4 worm cellular contexts compared by ENCODE assay signal in the genomic region with DNA sequence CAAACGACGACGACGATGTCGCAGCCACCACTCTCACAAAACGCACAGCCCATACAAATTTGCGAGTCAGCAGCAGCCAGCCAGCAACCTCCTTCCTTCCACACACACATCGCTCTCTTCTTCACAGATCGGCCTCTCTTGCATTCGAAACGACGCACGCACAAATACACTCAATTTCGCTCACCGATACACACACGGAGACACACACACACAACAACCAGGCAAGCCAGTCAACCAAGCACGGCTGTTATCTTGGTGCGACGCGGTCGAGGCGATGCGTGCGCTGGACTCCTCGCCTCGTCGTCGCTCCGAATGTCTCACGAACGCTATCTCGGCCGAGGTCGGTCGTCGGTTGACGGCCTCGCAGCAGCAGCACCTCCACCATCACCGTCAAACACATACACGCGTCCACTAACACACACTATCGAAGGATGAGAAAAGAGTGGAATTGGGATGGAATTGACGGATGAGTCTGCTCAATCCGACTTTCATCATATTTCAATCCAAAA.
TF ChIP-seq lines count a peak whose summit lies in the region.

No protein-coding gene starts in this region.

TF ChIP-seq in whole organism, L2 larva, 48 proteins besides CTCF, POLR2A, EP300 and RAD21 (continued from another document):
- peak; percentile 93 for TF ChIP-seq egl-27 (tag; optimal IDR thresholded peaks at IDR 0.05; lab: Kevin White, UChicago)
- peak; percentile 94 for TF ChIP-seq F13H6.1 (tag; optimal IDR thresholded peaks at IDR 0.05; lab: Kevin White, UChicago)
- TF ChIP-seq unc-62 (GFP tag; optimal IDR thresholded peaks at IDR 0.05; lab: Kevin White, UChicago): no peak
- TF ChIP-seq mdl-1 (tag; optimal IDR thresholded peaks at IDR 0.05; lab: Kevin White, UChicago): peak; percentile 63 to 86
- TF ChIP-seq ceh-82 (tag; optimal IDR thresholded peaks at IDR 0.05; lab: Kevin White, UChicago): peak; percentile 69
- TF ChIP-seq Y55F3AM.14 (GFP tag; optimal IDR thresholded peaks at IDR 0.05; lab: Kevin White, UChicago): peak; percentile 85
- no peak for TF ChIP-seq dmd-4 (tag; optimal IDR thresholded peaks at IDR 0.05; lab: Kevin White, UChicago)
- no peak for TF ChIP-seq nhr-23 (tag; optimal IDR thresholded peaks at IDR 0.05; lab: Kevin White, UChicago)
- TF ChIP-seq ama-1 (optimal IDR thresholded peaks at IDR 0.05; lab: Kevin White, UChicago): no peak
- TF ChIP-seq unc-39 (tag; optimal IDR thresholded peaks at IDR 0.05; lab: Kevin White, UChicago): peak; percentile 86
- peak; percentile 76 for TF ChIP-seq ztf-4 (tag; optimal IDR thresholded peaks at IDR 0.05; lab: Kevin White, UChicago)
- peak; percentile 68 for TF ChIP-seq mab-5 (tag; optimal IDR thresholded peaks at IDR 0.05; lab: Kevin White, UChicago)
- peak; percentile 99 for TF ChIP-seq nhr-129 (tag; optimal IDR thresholded peaks at IDR 0.05; lab: Kevin White, UChicago)
- TF ChIP-seq sma-9 (GFP tag; optimal IDR thresholded peaks at IDR 0.05; lab: Kevin White, UChicago): peak; percentile 76
- TF ChIP-seq sma-9 (tag; optimal IDR thresholded peaks at IDR 0.05; lab: Kevin White, UChicago): no peak
- TF ChIP-seq ZK546.5 (tag; optimal IDR thresholded peaks at IDR 0.05; lab: Kevin White, UChicago): no peak
- TF ChIP-seq ceh-16 (tag; optimal IDR thresholded peaks at IDR 0.05; lab: Kevin White, UChicago): peak; percentile 2
- no peak for TF ChIP-seq ztf-1 (GFP tag; conservative IDR thresholded peaks at IDR 0.05; lab: Robert Waterston, UW)
- no peak for TF ChIP-seq nhr-11 (tag; optimal IDR thresholded peaks at IDR 0.05; lab: Kevin White, UChicago)
- TF ChIP-seq peb-1 (tag; optimal IDR thresholded peaks at IDR 0.05; lab: Kevin White, UChicago): peak; percentile 38
- TF ChIP-seq nhr-21 (tag; optimal IDR thresholded peaks at IDR 0.05; lab: Kevin White, UChicago): peak; percentile 86
- peak; percentile 64 for TF ChIP-seq ztf-11 (tag; optimal IDR thresholded peaks at IDR 0.05; lab: Kevin White, UChicago)
- peak; percentile 6 for TF ChIP-seq nhr-10 (tag; optimal IDR thresholded peaks at IDR 0.05; lab: Kevin White, UChicago)
- TF ChIP-seq sem-4 (tag; optimal IDR thresholded peaks at IDR 0.05; lab: Kevin White, UChicago): peak; percentile 74
- TF ChIP-seq nhr-12 (tag; optimal IDR thresholded peaks at IDR 0.05; lab: Kevin White, UChicago): peak; percentile 45
- TF ChIP-seq snpc-4 (tag; optimal IDR thresholded peaks at IDR 0.05; lab: Kevin White, UChicago): peak; percentile 25
- peak; percentile 75 for TF ChIP-seq lin-39 (tag; optimal IDR thresholded peaks at IDR 0.05; lab: Kevin White, UChicago)
- no peak for TF ChIP-seq nhr-237 (tag; optimal IDR thresholded peaks at IDR 0.05; lab: Kevin White, UChicago)
TF ChIP-seq in whole organism, L2 larva: peak in this region for 33.

TF ChIP-seq in whole organism, L4 larva, 104 proteins besides CTCF, POLR2A, EP300 and RAD21 (continued from another document and continues in another):
- TF ChIP-seq set-16 (GFP tag; IDR thresholded peaks at IDR 0.05; lab: Robert Waterston, UW) (peak; percentile 97), F44E2.7 (GFP tag; IDR thresholded peaks at IDR 0.05; lab: Robert Waterston, UW) (no peak), ZK546.5 (tag; optimal IDR thresholded peaks at IDR 0.05; lab: Kevin White, UChicago) (peak in 1 of 2 experiments; percentile 47), nhr-10 (tag; optimal IDR thresholded peaks at IDR 0.05; lab: Kevin White, UChicago) (peak; percentile 23), ceh-62 (tag; optimal IDR thresholded peaks at IDR 0.05; lab: Kevin White, UChicago) (no peak), F37D6.2 (tag; optimal IDR thresholded peaks at IDR 0.05; lab: Kevin White, UChicago) (peak; percentile 93), nhr-237 (tag; optimal IDR thresholded peaks at IDR 0.05; lab: Kevin White, UChicago) (no peak), fkh-10 (GFP tag; optimal IDR thresholded peaks at IDR 0.05; lab: Kevin White, UChicago) (peak; percentile 73), arid-1 (GFP tag; conservative IDR thresholded peaks at IDR 0.05; lab: Robert Waterston, UW) (peak; percentile 76), lin-29 (GFP tag; IDR thresholded peaks at IDR 0.05; lab: Robert Waterston, UW) (no peak), hlh-30 (tag; optimal IDR thresholded peaks at IDR 0.05; lab: Kevin White, UChicago; ENCODE audit: insufficient read depth) (peak; percentile 85), spr-3 (GFP tag; optimal IDR thresholded peaks at IDR 0.05; lab: Kevin White, UChicago) (peak; percentile 37), egl-43 (GFP tag; IDR thresholded peaks at IDR 0.05; lab: Robert Waterston, UW) (peak; percentile 85), nhr-102 (tag; optimal IDR thresholded peaks at IDR 0.05; lab: Kevin White, UChicago) (peak; percentile 51), ceh-44 (GFP tag; IDR thresholded peaks at IDR 0.05; lab: Robert Waterston, UW) (peak; percentile 43; the same call in 1 of the 2 replicates), spr-1 (tag; optimal IDR thresholded peaks at IDR 0.05; lab: Kevin White, UChicago) (peak; percentile 79), lim-7 (GFP tag; IDR thresholded peaks at IDR 0.05; lab: Robert Waterston, UW) (0 out of 2 replicates have a peak, but pooled peaks have one; percentile 44), nhr-41 (GFP tag; IDR thresholded peaks at IDR 0.05; lab: Robert Waterston, UW) (peak; percentile 28; the same call in 1 of the 2 replicates), dmd-9 (GFP tag; IDR thresholded peaks at IDR 0.05; lab: Robert Waterston, UW) (0 out of 2 replicates have a peak, but pooled peaks have one; percentile 48), ceh-20 (GFP tag; IDR thresholded peaks at IDR 0.05; lab: Robert Waterston, UW) (peak; percentile 81), ctbp-1 (GFP tag; IDR thresholded peaks at IDR 0.05; lab: Robert Waterston, UW) (peak; percentile 83), dmd-8 (GFP tag; IDR thresholded peaks at IDR 0.05; lab: Robert Waterston, UW) (no peak), hmg-1.1 (GFP tag; IDR thresholded peaks at IDR 0.05; lab: Robert Waterston, UW) (peak; percentile 95), nhr-28 (tag; optimal IDR thresholded peaks at IDR 0.05; lab: Kevin White, UChicago) (peak; percentile 89), madf-9 (GFP tag; conservative IDR thresholded peaks at IDR 0.05; lab: Robert Waterston, UW) (peak; percentile 60; the same call in 1 of the 2 replicates), Y105C5A.15 (GFP tag; IDR thresholded peaks at IDR 0.05; lab: Robert Waterston, UW) (no peak), mes-2 (tag; optimal IDR thresholded peaks at IDR 0.05; lab: Kevin White, UChicago; ENCODE audit: poor library complexity, severe bottlenecking) (peak; percentile 83), lin-38 (GFP tag; IDR thresholded peaks at IDR 0.05; lab: Robert Waterston, UW) (peak; percentile 83), mdl-1 (tag; optimal IDR thresholded peaks at IDR 0.05; lab: Kevin White, UChicago) (peak; percentile 68 to 95), Y48G9A.11 (GFP tag; IDR thresholded peaks at IDR 0.05; lab: Robert Waterston, UW) (no peak), aha-1 (tag; lab: Kevin White, UChicago) (peak; percentile 100), nhr-76 (tag; optimal IDR thresholded peaks at IDR 0.05; lab: Kevin White, UChicago) (no peak)

TF ChIP-seq in whole organism, late embryonic, 69 proteins besides CTCF, POLR2A, EP300 and RAD21 (continued from another document and continues in another):
- TF ChIP-seq ttx-3 (tag; optimal IDR thresholded peaks at IDR 0.05; lab: Kevin White, UChicago) (peak; percentile 14), K09A11.1 (tag; optimal IDR thresholded peaks at IDR 0.05; lab: Kevin White, UChicago; ENCODE audit: insufficient read depth) (peak; percentile 18), ref-2 (tag; optimal IDR thresholded peaks at IDR 0.05; lab: Kevin White, UChicago) (peak; percentile 93), tbx-2 (tag; optimal IDR thresholded peaks at IDR 0.05; lab: Kevin White, UChicago) (peak; percentile 96), nhr-11 (tag; optimal IDR thresholded peaks at IDR 0.05; lab: Kevin White, UChicago) (no peak), fkh-10 (GFP tag; optimal IDR thresholded peaks at IDR 0.05; lab: Kevin White, UChicago) (peak; percentile 72), unc-55 (GFP tag; optimal IDR thresholded peaks at IDR 0.05; lab: Kevin White, UChicago) (peak; percentile 81), ceh-34 (tag; optimal IDR thresholded peaks at IDR 0.05; lab: Kevin White, UChicago) (peak; percentile 91), hlh-13 (GFP tag; optimal IDR thresholded peaks at IDR 0.05; lab: Kevin White, UChicago) (peak; percentile 43), eyg-1 (tag; optimal IDR thresholded peaks at IDR 0.05; lab: Kevin White, UChicago) (peak; percentile 71), pax-1 (tag; optimal IDR thresholded peaks at IDR 0.05; lab: Kevin White, UChicago) (no peak), hlh-15 (tag; optimal IDR thresholded peaks at IDR 0.05; lab: Kevin White, UChicago) (peak; percentile 3), gmeb-2 (tag; optimal IDR thresholded peaks at IDR 0.05; lab: Kevin White, UChicago) (no peak), ceh-24 (tag; optimal IDR thresholded peaks at IDR 0.05; lab: Kevin White, UChicago) (no peak), che-1 (tag; optimal IDR thresholded peaks at IDR 0.05; lab: Kevin White, UChicago) (peak; percentile 46), unc-86 (tag; optimal IDR thresholded peaks at IDR 0.05; lab: Kevin White, UChicago) (peak; percentile 69), lin-11 (tag; optimal IDR thresholded peaks at IDR 0.05; lab: Kevin White, UChicago) (peak; percentile 37), pha-4 (tag; optimal IDR thresholded peaks at IDR 0.05; lab: Kevin White, UChicago) (no peak), ceh-18 (tag; optimal IDR thresholded peaks at IDR 0.05; lab: Kevin White, UChicago) (peak; percentile 98), dmd-4 (tag; optimal IDR thresholded peaks at IDR 0.05; lab: Kevin White, UChicago; ENCODE audit: borderline replicate concordance) (peak; percentile 62), pag-3 (tag; optimal IDR thresholded peaks at IDR 0.05; lab: Kevin White, UChicago; ENCODE audit: borderline replicate concordance) (no peak), ztf-16 (tag; optimal IDR thresholded peaks at IDR 0.05; lab: Kevin White, UChicago) (no peak), dve-1 (tag; optimal IDR thresholded peaks at IDR 0.05; lab: Kevin White, UChicago) (peak; percentile 93), ceh-14 (tag; optimal IDR thresholded peaks at IDR 0.05; lab: Kevin White, UChicago) (peak; percentile 85), hlh-30 (tag; optimal IDR thresholded peaks at IDR 0.05; lab: Kevin White, UChicago; ENCODE audit: insufficient read depth) (peak; percentile 44), ceh-48 (tag; optimal IDR thresholded peaks at IDR 0.05; lab: Kevin White, UChicago) (peak; percentile 56), C08G9.2 (tag; optimal IDR thresholded peaks at IDR 0.05; lab: Kevin White, UChicago) (peak; percentile 61), pros-1 (tag; optimal IDR thresholded peaks at IDR 0.05; lab: Kevin White, UChicago) (peak; percentile 86), elt-4 (tag; optimal IDR thresholded peaks at IDR 0.05; lab: Kevin White, UChicago) (no peak), unc-3 (GFP tag; conservative IDR thresholded peaks at IDR 0.05; lab: Robert Waterston, UW) (no peak), unc-3 (tag; optimal IDR thresholded peaks at IDR 0.05; lab: Kevin White, UChicago) (peak; percentile 51), F13H6.1 (tag; optimal IDR thresholded peaks at IDR 0.05; lab: Kevin White, UChicago) (peak; percentile 78), ceh-31 (tag; optimal IDR thresholded peaks at IDR 0.05; lab: Kevin White, UChicago) (peak; percentile 95), T23F11.4 (GFP tag; optimal IDR thresholded peaks at IDR 0.05; lab: Kevin White, UChicago) (peak; percentile 63), tbx-7 (tag; optimal IDR thresholded peaks at IDR 0.05; lab: Kevin White, UChicago) (peak; percentile 42), C38D4.7 (GFP tag; optimal IDR thresholded peaks at IDR 0.05; lab: Kevin White, UChicago) (no peak)

TF ChIP-seq in whole organism, mixed stage, embryonic, 35 proteins besides CTCF, POLR2A, EP300 and RAD21 (continued from another document):
- TF ChIP-seq ztf-11 (tag; optimal IDR thresholded peaks at IDR 0.05; lab: Kevin White, UChicago): peak; percentile 96
- peak; percentile 71 for TF ChIP-seq nhr-237 (tag; optimal IDR thresholded peaks at IDR 0.05; lab: Kevin White, UChicago)
- peak; percentile 72 for TF ChIP-seq ceh-43 (GFP tag; optimal IDR thresholded peaks at IDR 0.05; lab: Kevin White, UChicago)
- TF ChIP-seq drap-1 (GFP tag; optimal IDR thresholded peaks at IDR 0.05; lab: Kevin White, UChicago): peak; percentile 89
- TF ChIP-seq sem-2 (GFP tag; optimal IDR thresholded peaks at IDR 0.05; lab: Kevin White, UChicago): peak; percentile 37
- no peak for TF ChIP-seq zip-8 (tag; optimal IDR thresholded peaks at IDR 0.05; lab: Kevin White, UChicago)
- peak; percentile 6 for TF ChIP-seq elt-1 (tag; optimal IDR thresholded peaks at IDR 0.05; lab: Kevin White, UChicago; ENCODE audit: borderline replicate concordance, insufficient read depth)
- no peak for TF ChIP-seq bed-3 (GFP tag; optimal IDR thresholded peaks at IDR 0.05; lab: Kevin White, UChicago)
